Worm (Caenorhabditis elegans) whole organism, young adult: Measurements from ENCODE around the gene ugt-60.

Source experiments
- F33H1.4 ChIP-seq: fragments of 200-800 bp; sonication (Bioruptor generic); IDR thresholded peaks from 2 replicates; pipeline ENCODE4 v1.3.6; 2022; ENCODE audit warnings: missing genetic modification reagents, missing genetic modification characterization, missing compliant biosample characterization
- F57C9.4 ChIP-seq: sonication (generic microtip); optimal IDR thresholded peaks from 2 replicates; lab custom pipeline; 2017; ENCODE audit warnings: mild to moderate bottlenecking, missing genetic modification characterization, missing compliant biosample characterization
- Y53G8AR.9 ChIP-seq: fragments of 200-800 bp; sonication (Bioruptor generic); conservative IDR thresholded peaks from 2 replicates; pipeline ENCODE4 v1.3.6; 2022; ENCODE audit warnings: missing genetic modification reagents, missing genetic modification characterization, missing compliant biosample characterization
- Y79H2A.3 ChIP-seq: fragments of 200-800 bp; sonication (Bioruptor generic); conservative IDR thresholded peaks from 2 replicates; pipeline ENCODE4 v1.3.6; 2022; ENCODE audit warnings: missing genetic modification reagents, missing genetic modification characterization, missing compliant biosample characterization
- Y95B8A.8 ChIP-seq: fragments of 200-800 bp; sonication (Bioruptor generic); IDR thresholded peaks from 2 replicates; pipeline ENCODE4 v1.3.6; 2022; ENCODE audit warnings: missing genetic modification reagents, missing genetic modification characterization, missing compliant biosample characterization
- ZK185.1 ChIP-seq: sonication (generic microtip); optimal IDR thresholded peaks from 2 replicates; lab custom pipeline; 2016; ENCODE audit warnings: mild to moderate bottlenecking, missing genetic modification characterization, missing compliant biosample characterization; ENCODE audit not compliant: poor library complexity, severe bottlenecking
- attf-6 ChIP-seq: fragments of 200-800 bp; sonication (Bioruptor generic); IDR thresholded peaks from 2 replicates; pipeline ENCODE4 v1.3.6; 2022; ENCODE audit warnings: missing genetic modification reagents, missing genetic modification characterization, missing compliant biosample characterization
- cebp-1 ChIP-seq, 2 experiments: fragments of 200-800 bp in 1 of 2; sonication (Bioruptor generic) in 1 of 2; sonication (generic microtip) in 1 of 2; IDR thresholded peaks in 1 of 2; optimal IDR thresholded peaks in 1 of 2; 2 replicates each; pipeline versions ENCODE4 v1.3.6 to Lab custom; 2017 to 2022; ENCODE audit warnings: missing compliant biosample characterization in 2 of 2, missing genetic modification characterization in 2 of 2, mild to moderate bottlenecking in 1 of 2, missing genetic modification reagents in 1 of 2, moderate library complexity in 1 of 2
- ceh-79 ChIP-seq: sonication (generic microtip); optimal IDR thresholded peaks from 2 replicates; lab custom pipeline; 2017; ENCODE audit warnings: mild to moderate bottlenecking, missing genetic modification characterization, missing compliant biosample characterization
- ceh-91 ChIP-seq: fragments of 200-800 bp; sonication (Bioruptor generic); IDR thresholded peaks from 2 replicates; pipeline ENCODE4 v1.3.6; 2022; ENCODE audit warnings: missing genetic modification reagents, missing genetic modification characterization, missing compliant biosample characterization
- chd-7 ChIP-seq: sonication (generic microtip); optimal IDR thresholded peaks from 2 replicates; lab custom pipeline; 2016; ENCODE audit warnings: mild to moderate bottlenecking, missing genetic modification characterization, moderate library complexity, missing compliant biosample characterization
- die-1 ChIP-seq: sonication (generic microtip); optimal IDR thresholded peaks from 2 replicates; lab custom pipeline; 2016; ENCODE audit warnings: missing genotype, mild to moderate bottlenecking, missing genetic modification characterization, missing compliant biosample characterization
- egl-18 ChIP-seq: fragments of 200-800 bp; sonication (Bioruptor generic); IDR thresholded peaks from 2 replicates; pipeline ENCODE4 v1.3.6; 2022; ENCODE audit warnings: missing genetic modification reagents, missing genetic modification characterization, missing compliant biosample characterization
- egrh-3 ChIP-seq: fragments of 200-800 bp; sonication (Bioruptor generic); IDR thresholded peaks from 2 replicates; pipeline ENCODE4 v1.3.6; 2022; ENCODE audit warnings: missing genetic modification reagents, missing genetic modification characterization, missing compliant biosample characterization
- ekl-4 ChIP-seq: fragments of 200-800 bp; sonication (Bioruptor generic); IDR thresholded peaks from 2 replicates; pipeline ENCODE4 v1.3.6; 2022; ENCODE audit warnings: missing genetic modification reagents, missing genetic modification characterization, missing compliant biosample characterization
- fkh-3 ChIP-seq: sonication (generic microtip); optimal IDR thresholded peaks from 2 replicates; lab custom pipeline; 2016; ENCODE audit warnings: mild to moderate bottlenecking, missing genetic modification characterization, missing compliant biosample characterization
- hlh-26 ChIP-seq: fragments of 200-800 bp; sonication (Bioruptor generic); conservative IDR thresholded peaks from 2 replicates; pipeline ENCODE4 v1.3.6; 2022; ENCODE audit warnings: missing genetic modification reagents, missing genetic modification characterization, missing compliant biosample characterization
- lin-26 ChIP-seq: fragments of 200-800 bp; sonication (Bioruptor generic); IDR thresholded peaks from 2 replicates; pipeline ENCODE4 v1.3.6; 2022; ENCODE audit warnings: missing genetic modification reagents, missing genetic modification characterization, missing compliant biosample characterization
- lin-35 ChIP-seq, 3 experiments: fragments of 150-350 bp in 2 of 3; sonication (generic microtip) in 1 of 3; optimal IDR thresholded peaks; 2 replicates each; lab custom pipeline; 2014 to 2018; ENCODE audit warnings: missing biosample characterization in 3 of 3, missing genetic modification characterization in 3 of 3, missing genetic modification reagents in 3 of 3
- lin-40 ChIP-seq: sonication (generic microtip); optimal IDR thresholded peaks from 2 replicates; lab custom pipeline; 2016; ENCODE audit warnings: missing genetic modification characterization, mild to moderate bottlenecking, missing compliant biosample characterization, missing genotype, missing genetic modification reagents
- lin-54 ChIP-seq: fragments of 200-800 bp; sonication (Bioruptor generic); optimal IDR thresholded peaks from 2 replicates; lab custom pipeline; 2018; ENCODE audit warnings: mild to moderate bottlenecking, missing genetic modification characterization, missing compliant biosample characterization
- nfya-1 ChIP-seq: sonication (generic microtip); optimal IDR thresholded peaks from 2 replicates; lab custom pipeline; 2017; ENCODE audit warnings: antibody characterized with exemption, missing compliant biosample characterization, missing genetic modification characterization, borderline replicate concordance; ENCODE audit not compliant: insufficient read depth
- nhr-80 ChIP-seq: sonication (generic microtip); optimal IDR thresholded peaks from 2 replicates; lab custom pipeline; 2016; ENCODE audit warnings: missing genetic modification characterization, missing compliant biosample characterization
- nhr-90 ChIP-seq: sonication (generic microtip); optimal IDR thresholded peaks from 2 replicates; lab custom pipeline; 2016; ENCODE audit warnings: missing genotype, mild to moderate bottlenecking, missing genetic modification characterization, missing compliant biosample characterization
- rec-8 ChIP-seq, 2 experiments: sonication (generic microtip); optimal IDR thresholded peaks; 2 replicates each; lab custom pipeline; 2016; ENCODE audit warnings: mild to moderate bottlenecking in 2 of 2, missing genetic modification characterization in 2 of 2, missing genetic modification reagents in 2 of 2, missing genotype in 2 of 2, missing biosample characterization in 1 of 2, missing compliant biosample characterization in 1 of 2, moderate library complexity in 1 of 2
- snpc-1.3 ChIP-seq: sonication (generic microtip); optimal IDR thresholded peaks from 2 replicates; lab custom pipeline; 2017; ENCODE audit warnings: missing genetic modification characterization, mild to moderate bottlenecking, missing compliant biosample characterization, antibody characterized with exemption, moderate library complexity, missing genotype, missing genetic modification reagents; ENCODE audit not compliant: insufficient read depth
- snpc-4 ChIP-seq, 5 experiments: fragments of 150-350 bp in 1 of 5; sonication (generic microtip) in 4 of 5; optimal IDR thresholded peaks; 2 replicates each; lab custom pipeline; 2014 to 2018; ENCODE audit warnings: missing genetic modification characterization in 5 of 5, missing biosample characterization in 3 of 5, antibody characterized with exemption in 2 of 5, mild to moderate bottlenecking in 2 of 5, missing compliant biosample characterization in 2 of 5, missing genotype in 2 of 5, moderate library complexity in 2 of 5, missing genetic modification reagents in 1 of 5
- tbx-9 ChIP-seq: sonication (generic microtip); optimal IDR thresholded peaks from 2 replicates; lab custom pipeline; 2016; ENCODE audit warnings: borderline replicate concordance, missing genetic modification characterization, inconsistent platforms, missing compliant biosample characterization
- tlf-1 ChIP-seq: fragments of 200-800 bp; sonication (Bioruptor generic); optimal IDR thresholded peaks from 2 replicates; lab custom pipeline; 2018; ENCODE audit warnings: mild to moderate bottlenecking, missing genetic modification characterization, missing compliant biosample characterization
- ztf-22 ChIP-seq: fragments of 200-800 bp; sonication (Bioruptor generic); optimal IDR thresholded peaks from 2 replicates; lab custom pipeline; 2018; ENCODE audit warnings: mild to moderate bottlenecking, missing genetic modification characterization, moderate library complexity, missing compliant biosample characterization
- ztf-26 ChIP-seq: sonication (generic microtip); optimal IDR thresholded peaks from 2 replicates; lab custom pipeline; 2017; ENCODE audit warnings: missing genetic modification characterization, missing compliant biosample characterization

Gene ugt-60

ce11 chrIII:9678819-9679218 is at the start of gene ugt-60:
ugt-60 (minus strand) TSS chrIII:9679051.
- TF ChIP-seq hlh-26 (GFP tag; lab: Robert Waterston, UW), result no peak
- TF ChIP-seq, all 124 proteins: peak for 0

- TF ChIP-seq ZK185.1 (tag; lab: Kevin White, UChicago), result no peak
- no peak for TF ChIP-seq lin-40 (tag; lab: Kevin White, UChicago)
- no peak for TF ChIP-seq lin-26 (GFP tag; lab: Robert Waterston, UW)
- no peak for TF ChIP-seq ekl-4 (GFP tag; lab: Robert Waterston, UW)
- no peak for TF ChIP-seq Y53G8AR.9 (GFP tag; lab: Robert Waterston, UW)
- no peak for TF ChIP-seq fkh-3 (tag; lab: Kevin White, UChicago)
- TF ChIP-seq lin-54 (GFP tag; lab: Kevin White, UChicago), result no peak
- no peak for TF ChIP-seq egl-18 (GFP tag; lab: Robert Waterston, UW)
- no peak for TF ChIP-seq ceh-79
- no peak for TF ChIP-seq die-1 (tag; lab: Kevin White, UChicago)
- TF ChIP-seq egrh-3 (GFP tag; lab: Robert Waterston, UW), result no peak
- TF ChIP-seq ceh-91 (GFP tag; lab: Robert Waterston, UW), result no peak
Measured at ce11 chrIII:9727439-9727838, 48.6 kb upstream of the ugt-60 start, which contains the start of gene C07A9.12. C07A9.12 (minus strand) TSS chrIII:9727539.

- TF ChIP-seq Y79H2A.3 (GFP tag; lab: Robert Waterston, UW), result no peak
- no peak for TF ChIP-seq nhr-90 (tag; lab: Kevin White, UChicago)
- no peak for TF ChIP-seq ztf-26
- no peak for TF ChIP-seq cebp-1 (GFP tag; IDR thresholded peaks at IDR 0.05; lab: Robert Waterston, UW)
- TF ChIP-seq cebp-1 (tag; optimal IDR thresholded peaks at IDR 0.05; lab: Kevin White, UChicago), result no peak
- TF ChIP-seq nhr-80 (tag; lab: Kevin White, UChicago), result no peak
- no peak for TF ChIP-seq attf-6 (GFP tag; lab: Robert Waterston, UW)
- TF ChIP-seq hlh-26 (GFP tag; lab: Robert Waterston, UW), result no peak
- TF ChIP-seq tbx-9 (tag; lab: Kevin White, UChicago), result no peak
- no peak for TF ChIP-seq chd-7 (tag; lab: Kevin White, UChicago)
- TF ChIP-seq F57C9.4 (tag; lab: Kevin White, UChicago), result no peak
- no peak for TF ChIP-seq lin-35 (GFP tag; optimal IDR thresholded peaks at IDR 0.05; lab: Kevin White, UChicago)
- TF ChIP-seq tlf-1 (GFP tag; lab: Kevin White, UChicago), result no peak
- TF ChIP-seq snpc-4 (GFP tag; optimal IDR thresholded peaks at IDR 0.05; lab: Kevin White, UChicago), result no peak
- no peak for TF ChIP-seq snpc-4 (tag; optimal IDR thresholded peaks at IDR 0.05; lab: Kevin White, UChicago)
- TF ChIP-seq ztf-22, result no peak
- no peak for TF ChIP-seq Y95B8A.8 (GFP tag; lab: Robert Waterston, UW)
- TF ChIP-seq F33H1.4 (GFP tag; lab: Robert Waterston, UW), result no peak
Measured at ce11 chrIII:9725114-9725513, 46.3 kb upstream of the ugt-60 start, which contains the start of gene clec-162. clec-162 (minus strand) TSS chrIII:9725214.

ce11 chrIII:9721991-9722390 is 43.1 kb upstream of the ugt-60 start:
- TF ChIP-seq nhr-80 (tag; lab: Kevin White, UChicago) (peak; percentile 92), tlf-1 (GFP tag; lab: Kevin White, UChicago) (no peak), snpc-4 (GFP tag; optimal IDR thresholded peaks at IDR 0.05; lab: Kevin White, UChicago) (no peak), snpc-4 (tag; optimal IDR thresholded peaks at IDR 0.05; lab: Kevin White, UChicago) (peak in 1 of 4 experiments; percentile 44), nfya-1 (no peak), snpc-1.3 (tag; lab: Kevin White, UChicago) (no peak), rec-8 (tag; optimal IDR thresholded peaks at IDR 0.05; lab: Kevin White, UChicago) (no peak)
- TF ChIP-seq, all 124 proteins: peak for 2
